Fruit fly (Drosophila melanogaster) whole organism, pupa: ENCODE measurements around the gene Mnat9.
A peak's percentile ranks its signal among the peaks of the same experiment; 100 is the strongest.

Experiments
- CG10348 ChIP-seq: fragments of 200-800 bp; sonication (Bioruptor generic); IDR thresholded peaks from 2 replicates; pipeline ENCODE4 v1.3.6; 2022; ENCODE audit warnings: missing biosample characterization, missing genetic modification characterization
- CG12605 ChIP-seq: fragments of 200-800 bp; sonication (Bioruptor generic); IDR thresholded peaks from 2 replicates; pipeline ENCODE4 v1.3.6; 2022; ENCODE audit warnings: missing biosample characterization, missing genetic modification characterization
- CG13204 ChIP-seq: fragments of 200-800 bp; sonication (Bioruptor generic); optimal IDR thresholded peaks from 2 replicates; lab custom pipeline; 2018; ENCODE audit warnings: missing biosample characterization, mild to moderate bottlenecking, missing genetic modification characterization, moderate library complexity
- CG14655 ChIP-seq: fragments of 200-800 bp; sonication (Bioruptor generic); optimal IDR thresholded peaks from 3 replicates; lab custom pipeline; 2017; ENCODE audit warnings: mild to moderate bottlenecking, missing biosample characterization, missing genetic modification reagents, missing genetic modification characterization
- CG15710 ChIP-seq: fragments of 200-800 bp; sonication (Bioruptor generic); optimal IDR thresholded peaks from 2 replicates; lab custom pipeline; 2018; ENCODE audit warnings: missing biosample characterization, mild to moderate bottlenecking, missing genetic modification characterization, moderate library complexity
- CG17806 ChIP-seq: fragments of 200-800 bp; sonication (Bioruptor generic); optimal IDR thresholded peaks from 2 replicates; lab custom pipeline; 2018; ENCODE audit warnings: missing biosample characterization, mild to moderate bottlenecking, missing genetic modification characterization, moderate library complexity
- CG32121 ChIP-seq: fragments of 200-800 bp; sonication (Bioruptor generic); IDR thresholded peaks from 2 replicates; pipeline ENCODE4 v1.3.6; 2022; ENCODE audit warnings: missing biosample characterization, missing genetic modification characterization
- CG34367 ChIP-seq: fragments of 200-800 bp; sonication (Bioruptor generic); optimal IDR thresholded peaks from 2 replicates; lab custom pipeline; 2018; ENCODE audit warnings: missing biosample characterization, mild to moderate bottlenecking, missing genetic modification characterization
- CG4496 ChIP-seq: fragments of 200-800 bp; sonication (Bioruptor generic); IDR thresholded peaks from 3 replicates; pipeline ENCODE4 v1.3.6; 2022; ENCODE audit warnings: missing biosample characterization, missing genetic modification characterization
- CG8159 ChIP-seq: fragments of 200-800 bp; sonication (Bioruptor generic); optimal IDR thresholded peaks from 3 replicates; lab custom pipeline; 2018; ENCODE audit warnings: missing biosample characterization, mild to moderate bottlenecking, missing genetic modification characterization, moderate library complexity
- CG8301 ChIP-seq: fragments of 200-800 bp; sonication (Bioruptor generic); optimal IDR thresholded peaks from 2 replicates; lab custom pipeline; 2018; ENCODE audit warnings: missing biosample characterization, mild to moderate bottlenecking, missing genetic modification characterization
- CG9948 ChIP-seq: fragments of 200-800 bp; sonication (Bioruptor generic); optimal IDR thresholded peaks from 2 replicates; lab custom pipeline; 2018; ENCODE audit warnings: missing biosample characterization, mild to moderate bottlenecking, missing genetic modification characterization, moderate library complexity
- D1 ChIP-seq: fragments of 200-800 bp; sonication (Bioruptor generic); optimal IDR thresholded peaks from 2 replicates; lab custom pipeline; 2018; ENCODE audit warnings: missing biosample characterization, mild to moderate bottlenecking, missing genetic modification characterization, moderate library complexity
- EcR ChIP-seq: fragments of 200-800 bp; sonication (Bioruptor generic); optimal IDR thresholded peaks from 3 replicates; lab custom pipeline; 2019; ENCODE audit warnings: missing biosample characterization, missing genetic modification characterization, mild to moderate bottlenecking, moderate library complexity, missing genetic modification reagents
- Ets98B ChIP-seq: fragments of 200-800 bp; sonication (Bioruptor generic); IDR thresholded peaks from 2 replicates; pipeline ENCODE4 v1.3.6; 2022; ENCODE audit warnings: missing biosample characterization, missing genetic modification characterization
- Pif1A ChIP-seq: fragments of 200-800 bp; sonication (Bioruptor generic); optimal IDR thresholded peaks from 3 replicates; lab custom pipeline; 2016; ENCODE audit warnings: missing biosample characterization, missing genetic modification characterization
- Pif1B ChIP-seq: fragments of 200-800 bp; sonication (Bioruptor generic); optimal IDR thresholded peaks from 3 replicates; lab custom pipeline; 2016; ENCODE audit warnings: missing biosample characterization, missing genetic modification characterization
- Snoo ChIP-seq: fragments of 200-800 bp; sonication (Bioruptor generic); optimal IDR thresholded peaks from 3 replicates; lab custom pipeline; 2017; ENCODE audit warnings: missing biosample characterization, mild to moderate bottlenecking, missing genetic modification characterization, inconsistent platforms
- fd96Ca ChIP-seq: fragments of 200-800 bp; sonication (Bioruptor generic); IDR thresholded peaks from 3 replicates; pipeline ENCODE4 v1.3.6; 2022; ENCODE audit warnings: missing biosample characterization, missing genetic modification characterization
- gl ChIP-seq: fragments of 200-800 bp; sonication (Bioruptor generic); optimal IDR thresholded peaks from 2 replicates; lab custom pipeline; 2018; ENCODE audit warnings: missing biosample characterization, mild to moderate bottlenecking, missing genetic modification characterization
- rn ChIP-seq: fragments of 200-800 bp; sonication (Bioruptor generic); IDR thresholded peaks from 2 replicates; pipeline ENCODE4 v1.3.6; 2022; ENCODE audit warnings: missing biosample characterization, missing genetic modification characterization

Mnat9 gene

dm6 chr3R:31580586-31580994 is 35.4 kb downstream of the Mnat9 start, which contains the start of the genes pygo and rod:
Gene pygo, minus strand, starts transcription at chr3R:31580699.
Gene rod, plus strand, starts transcription at chr3R:31580951.
- TF ChIP-seq CG34367 (tag; lab: Kevin White, UChicago) (no peak), CG8159 (tag; lab: Kevin White, UChicago) (peak; percentile 26)

DNA sequence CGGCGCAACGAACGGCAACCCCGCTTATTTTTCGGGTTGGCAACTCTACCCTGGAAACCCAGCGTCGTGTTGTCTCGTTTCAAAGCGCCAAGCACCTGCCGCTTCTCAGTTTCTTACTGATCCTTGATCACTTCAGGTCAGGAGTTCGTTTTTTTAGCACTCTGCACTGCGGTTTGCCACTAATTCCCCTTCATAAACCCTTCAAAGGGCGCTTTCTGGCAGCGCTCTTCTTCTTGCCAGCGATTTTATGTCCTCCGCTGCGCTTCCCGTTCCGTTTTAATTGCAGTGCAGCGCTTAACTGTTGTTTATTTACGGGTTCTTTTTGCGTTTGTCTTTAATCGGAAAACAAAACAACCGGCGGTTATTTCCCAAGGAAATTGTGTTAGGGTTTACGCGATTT is 35.9 kb downstream of the Mnat9 start:
- TF ChIP-seq CG9948 (tag; lab: Kevin White, UChicago) (no peak), CG14655 (GFP tag; lab: Kevin White, UChicago) (no peak), fd96Ca (GFP tag; lab: Robert Waterston, UW) (no peak), CG8159 (tag; lab: Kevin White, UChicago) (no peak), EcR (GFP tag; lab: Kevin White, UChicago) (no peak), Pif1B (no peak), CG15710 (no peak), Pif1A (no peak), Ets98B (GFP tag; lab: Robert Waterston, UW) (no peak), Snoo (tag; lab: Kevin White, UChicago) (no peak), gl (tag; lab: Kevin White, UChicago) (no peak), rn (GFP tag; lab: Robert Waterston, UW) (no peak), CG10348 (GFP tag; lab: Robert Waterston, UW) (no peak), CG32121 (GFP tag; lab: Robert Waterston, UW) (no peak), CG34367 (tag; lab: Kevin White, UChicago) (no peak), CG8301 (tag; lab: Kevin White, UChicago) (no peak), CG17806 (tag; lab: Kevin White, UChicago) (no peak), CG4496 (GFP tag; lab: Robert Waterston, UW) (no peak), CG13204 (GFP tag; lab: Kevin White, UChicago) (no peak), D1 (no peak)

- TF ChIP-seq CG15710: no peak
- no peak for TF ChIP-seq rn (GFP tag; lab: Robert Waterston, UW)
- TF ChIP-seq gl (tag; lab: Kevin White, UChicago): no peak
- TF ChIP-seq CG9948 (tag; lab: Kevin White, UChicago): no peak
- TF ChIP-seq CG34367 (tag; lab: Kevin White, UChicago): no peak
- no peak for TF ChIP-seq Pif1B
- TF ChIP-seq CG17806 (tag; lab: Kevin White, UChicago): no peak
- TF ChIP-seq CG14655 (GFP tag; lab: Kevin White, UChicago): no peak
- TF ChIP-seq Pif1A: no peak
Observed at dm6 chr3R:31577351-31577750, 38.6 kb downstream of the Mnat9 start.

DNA sequence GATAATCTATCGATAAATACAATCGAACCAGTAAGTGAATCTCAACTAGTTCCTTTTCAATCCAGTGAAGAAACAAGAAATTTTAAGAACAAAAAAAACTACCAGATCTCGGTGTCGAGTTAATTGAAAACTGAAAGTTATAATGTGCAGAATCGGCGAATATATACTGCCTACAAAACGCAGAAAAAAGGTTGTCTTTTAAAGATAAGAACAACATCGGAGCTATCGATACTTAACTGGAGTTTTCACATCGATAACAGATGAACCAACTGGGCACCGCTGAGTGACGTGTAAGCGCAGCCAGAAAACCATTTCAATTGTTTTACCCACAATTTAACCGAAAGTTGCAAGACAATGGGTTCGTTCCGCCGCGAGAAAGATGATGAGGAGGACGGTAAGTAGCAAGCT is 44.1 kb downstream of the Mnat9 start, which contains the start of gene gammaCOP:
TSS of gene gammaCOP (plus strand) at position 259 of the 408 bp plus-strand sequence.
- TF ChIP-seq CG34367 (tag; lab: Kevin White, UChicago) (no peak), CG8159 (tag; lab: Kevin White, UChicago) (no peak), CG14655 (GFP tag; lab: Kevin White, UChicago) (no peak), EcR (GFP tag; lab: Kevin White, UChicago) (no peak), Pif1A (no peak), CG12605 (GFP tag; lab: Robert Waterston, UW) (no peak), rn (GFP tag; lab: Robert Waterston, UW) (no peak), gl (tag; lab: Kevin White, UChicago) (no peak), CG17806 (tag; lab: Kevin White, UChicago) (no peak)

dm6 chr3R:31566738-31567137 is 49.2 kb downstream of the Mnat9 start:
- no peak for TF ChIP-seq D1
- TF ChIP-seq CG8159 (tag; lab: Kevin White, UChicago): peak; percentile 76
- peak; percentile 84 for TF ChIP-seq CG4496 (GFP tag; lab: Robert Waterston, UW)
- TF ChIP-seq CG32121 (GFP tag; lab: Robert Waterston, UW): peak; percentile 71; the same call in 1 of the 2 replicates
- TF ChIP-seq CG15710: peak; percentile 82
- TF ChIP-seq CG8301 (tag; lab: Kevin White, UChicago): peak; percentile 83
- TF ChIP-seq EcR (GFP tag; lab: Kevin White, UChicago): no peak
- peak; percentile 84 for TF ChIP-seq Pif1A
- peak; percentile 83 for TF ChIP-seq Pif1B
- TF ChIP-seq CG9948 (tag; lab: Kevin White, UChicago): peak; percentile 79
- peak; percentile 68 for TF ChIP-seq CG13204 (GFP tag; lab: Kevin White, UChicago)
- TF ChIP-seq Ets98B (GFP tag; lab: Robert Waterston, UW): peak; percentile 84
- TF ChIP-seq CG17806 (tag; lab: Kevin White, UChicago): peak; percentile 80
- peak; percentile 70 for TF ChIP-seq rn (GFP tag; lab: Robert Waterston, UW)
- TF ChIP-seq CG14655 (GFP tag; lab: Kevin White, UChicago): peak; percentile 85
- TF ChIP-seq CG10348 (GFP tag; lab: Robert Waterston, UW): no peak
- peak; percentile 67 for TF ChIP-seq gl (tag; lab: Kevin White, UChicago)
- TF ChIP-seq fd96Ca (GFP tag; lab: Robert Waterston, UW): peak; percentile 89
- peak; percentile 71 for TF ChIP-seq CG34367 (tag; lab: Kevin White, UChicago)
- no peak for TF ChIP-seq Snoo (tag; lab: Kevin White, UChicago)
- TF ChIP-seq CG12605 (GFP tag; lab: Robert Waterston, UW): peak; percentile 72

DNA sequence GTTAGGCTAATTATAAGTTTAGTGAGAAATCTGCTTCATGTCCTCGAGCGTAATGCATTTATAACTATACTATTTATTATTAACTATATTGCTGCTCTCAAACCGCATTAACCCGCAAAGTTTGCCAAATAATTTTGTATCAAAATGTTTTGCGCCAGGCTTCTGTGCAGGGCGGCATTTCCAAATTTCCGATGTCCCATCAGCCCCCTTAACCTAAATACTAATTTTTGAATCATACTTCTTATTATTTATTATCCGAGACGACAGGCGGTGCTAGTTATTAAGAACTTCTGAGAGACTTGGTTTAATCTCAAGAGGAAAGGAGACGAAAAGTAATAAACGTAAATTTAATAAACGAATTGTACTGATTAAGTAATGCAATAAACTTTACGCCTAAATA is 50.2 kb downstream of the Mnat9 start:
- no peak for TF ChIP-seq Pif1B
- no peak for TF ChIP-seq CG15710
- no peak for TF ChIP-seq CG17806 (tag; lab: Kevin White, UChicago)
- no peak for TF ChIP-seq D1
- no peak for TF ChIP-seq gl (tag; lab: Kevin White, UChicago)
- no peak for TF ChIP-seq CG13204 (GFP tag; lab: Kevin White, UChicago)
- TF ChIP-seq CG14655 (GFP tag; lab: Kevin White, UChicago): no peak
- TF ChIP-seq CG9948 (tag; lab: Kevin White, UChicago): no peak
- TF ChIP-seq CG12605 (GFP tag; lab: Robert Waterston, UW): no peak
- TF ChIP-seq CG4496 (GFP tag; lab: Robert Waterston, UW): no peak
- TF ChIP-seq CG10348 (GFP tag; lab: Robert Waterston, UW): no peak
